Fruit fly (Drosophila melanogaster): ENCODE results near the gene Tmem43.

Tmem43 gene

dm6 chr3L:7909695-7910463 lies 5.0 kb downstream of the Tmem43 start (continued):
- TF ChIP-seq tll (GFP tag; optimal IDR thresholded peaks at IDR 0.05) (peak in 1 of 2 experiments; percentile 76), CG11504 (tag; optimal IDR thresholded peaks at IDR 0.05) (peak; percentile 35), CG16779 (GFP tag; IDR thresholded peaks at IDR 0.05) (no peak), twi (tag; optimal IDR thresholded peaks at IDR 0.05) (peak; percentile 86), CG17361 (GFP tag; IDR thresholded peaks at IDR 0.05) (peak; percentile 55; the same call in 1 of the 3 replicates), Sox100B (GFP tag; optimal IDR thresholded peaks at IDR 0.05) (peak; percentile 1), lilli (GFP tag; optimal IDR thresholded peaks at IDR 0.05) (peak; percentile 32), Hr51 (GFP tag; optimal IDR thresholded peaks at IDR 0.05) (peak in 1 of 2 experiments; percentile 15), CG12744 (GFP tag; optimal IDR thresholded peaks at IDR 0.05) (no peak), Hmr (GFP tag; optimal IDR thresholded peaks at IDR 0.05) (peak; percentile 12), CoRest (tag; optimal IDR thresholded peaks at IDR 0.05) (peak; percentile 32), pho (GFP tag; optimal IDR thresholded peaks at IDR 0.05) (peak; percentile 3), Rfx (GFP tag; IDR thresholded peaks at IDR 0.05) (peak; percentile 58), bbx (GFP tag; IDR thresholded peaks at IDR 0.05; ENCODE audit: partially characterized antibody) (no peak), Xrp1 (GFP tag; IDR thresholded peaks at IDR 0.05) (no peak; the same call in 1 of the 2 replicates), CG4328 (GFP tag; optimal IDR thresholded peaks at IDR 0.05) (peak; percentile 14), grau (tag; optimal IDR thresholded peaks at IDR 0.05) (peak; percentile 43), dysf (GFP tag; IDR thresholded peaks at IDR 0.05) (peak; percentile 70; the same call in 1 of the 3 replicates), cad (GFP tag; optimal IDR thresholded peaks at IDR 0.05) (peak; percentile 47), Drgx (GFP tag; IDR thresholded peaks at IDR 0.05) (peak; percentile 9; the same call in 1 of the 2 replicates), CG31441 (GFP tag; IDR thresholded peaks at IDR 0.05) (0 out of 2 replicates have a peak, but pooled peaks have one; percentile 25), trh (GFP tag; optimal IDR thresholded peaks at IDR 0.05) (no peak), zf30C (GFP tag; optimal IDR thresholded peaks at IDR 0.05) (peak; percentile 32), NfI (GFP tag; optimal IDR thresholded peaks at IDR 0.05) (peak; percentile 4), CG18619 (GFP tag; optimal IDR thresholded peaks at IDR 0.05) (peak; percentile 26), psq (GFP tag; optimal IDR thresholded peaks at IDR 0.05) (no peak), E2f2 (GFP tag; IDR thresholded peaks at IDR 0.05) (peak; percentile 19; the same call in 1 of the 2 replicates), lab (GFP tag; optimal IDR thresholded peaks at IDR 0.05) (peak; percentile 35), CG2712 (tag; optimal IDR thresholded peaks at IDR 0.05) (peak; percentile 20), Nf-YC (tag; optimal IDR thresholded peaks at IDR 0.05) (peak; percentile 8), zen (tag; optimal IDR thresholded peaks at IDR 0.05) (peak; percentile 67), BtbVII (GFP tag; optimal IDR thresholded peaks at IDR 0.05) (peak; percentile 30), Meics (GFP tag; optimal IDR thresholded peaks at IDR 0.05) (peak; percentile 33), dati (GFP tag; IDR thresholded peaks at IDR 0.05) (no peak), ara (GFP tag; IDR thresholded peaks at IDR 0.05) (no peak), C15 (GFP tag; IDR thresholded peaks at IDR 0.05) (0 out of 3 replicates have a peak, but pooled peaks have one; percentile 15), CG9727 (GFP tag; optimal IDR thresholded peaks at IDR 0.05) (peak; percentile 23), so (GFP tag; IDR thresholded peaks at IDR 0.05) (0 out of 3 replicates have a peak, but pooled peaks have one; percentile 46), row (GFP tag; IDR thresholded peaks at IDR 0.05) (peak; percentile 52), Pdp1 (GFP tag; optimal IDR thresholded peaks at IDR 0.05) (peak in 1 of 2 experiments; percentile 19), sens (GFP tag) (peak; percentile 64), CG3847 (GFP tag; IDR thresholded peaks at IDR 0.05) (peak; percentile 28; the same call in 1 of the 2 replicates), CG12659 (GFP tag; optimal IDR thresholded peaks at IDR 0.05) (peak; percentile 38), CG31224 (GFP tag; IDR thresholded peaks at IDR 0.05) (0 out of 2 replicates have a peak, but pooled peaks have one; percentile 48), CG18599 (GFP tag; optimal IDR thresholded peaks at IDR 0.05) (peak; percentile 19), Eip74EF (GFP tag; optimal IDR thresholded peaks at IDR 0.05) (no peak), vvl (GFP tag; IDR thresholded peaks at IDR 0.05) (0 out of 2 replicates have a peak, but pooled peaks have one; percentile 16), CG12155 (GFP tag; optimal IDR thresholded peaks at IDR 0.05) (peak; percentile 2)
